Worm (Caenorhabditis elegans) whole organism, L2 larva: ENCODE results near the gene atgl-1.

Source experiments
- ceh-16 ChIP-seq: fragments of 150-350 bp; optimal IDR thresholded peaks from 2 replicates; lab custom pipeline; 2014; ENCODE audit warnings: missing biosample characterization, missing genetic modification characterization
- egl-27 ChIP-seq: sonication (generic microtip); optimal IDR thresholded peaks from 3 replicates; lab custom pipeline; 2017; ENCODE audit warnings: missing biosample characterization, missing genetic modification reagents, missing genetic modification characterization
- elt-1 ChIP-seq: fragments of 150-350 bp; optimal IDR thresholded peaks from 2 replicates; lab custom pipeline; 2014; ENCODE audit warnings: missing biosample characterization, missing genetic modification characterization
- nhr-11 ChIP-seq: fragments of 150-350 bp; optimal IDR thresholded peaks from 2 replicates; lab custom pipeline; 2014; ENCODE audit warnings: missing biosample characterization, missing genetic modification characterization
- nhr-237 ChIP-seq: fragments of 150-350 bp; optimal IDR thresholded peaks from 2 replicates; lab custom pipeline; 2014; ENCODE audit warnings: missing biosample characterization, missing genetic modification characterization
- ztf-11 ChIP-seq: sonication (generic microtip); optimal IDR thresholded peaks from 2 replicates; lab custom pipeline; 2017; ENCODE audit warnings: missing biosample characterization, missing genetic modification characterization

- TF ChIP-seq nhr-11: no peak
- no peak for TF ChIP-seq nhr-237 (tag; lab: Kevin White, UChicago)
- TF ChIP-seq egl-27: no peak
- no peak for TF ChIP-seq elt-1 (tag; lab: Kevin White, UChicago)
- TF ChIP-seq ceh-16 (tag; lab: Kevin White, UChicago): no peak
- no peak for TF ChIP-seq ztf-11 (tag; lab: Kevin White, UChicago)
Measured at ce11 chrIII:6442305-6443125, 23.3 kb upstream of the atgl-1 start, which contains the start of gene mel-32.
